Worm (Caenorhabditis elegans): Measurements from ENCODE around the gene ergi-1.

ergi-1 gene

DNA sequence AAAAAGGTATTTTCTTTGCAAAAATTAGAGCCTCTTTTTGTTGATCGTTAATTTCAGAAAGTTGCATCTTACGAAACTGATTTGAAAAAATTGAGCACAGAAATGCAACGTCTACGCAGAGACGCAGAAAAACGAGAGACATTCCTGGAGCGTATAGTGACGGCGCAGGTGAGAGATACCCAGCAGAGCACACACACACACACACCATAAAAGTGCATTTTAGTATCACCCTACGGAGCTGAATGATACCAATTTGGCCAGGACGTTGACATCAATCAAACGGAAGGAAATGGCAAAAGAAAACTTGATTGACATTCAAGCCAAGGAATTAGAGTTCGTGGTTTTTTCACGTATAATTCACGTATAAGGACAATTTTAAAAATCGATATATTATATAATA is 20.6 kb downstream of the ergi-1 start (continued):
- no peak for TF ChIP-seq pha-4 (GFP tag; IDR thresholded peaks at IDR 0.05)
- TF ChIP-seq pha-4 (tag; optimal IDR thresholded peaks at IDR 0.05): no peak
- TF ChIP-seq gei-8 (GFP tag; optimal IDR thresholded peaks at IDR 0.05): no peak
- TF ChIP-seq lsy-2 (tag; optimal IDR thresholded peaks at IDR 0.05): peak in 1 of 2 experiments; percentile 18
- TF ChIP-seq snpc-1.2 (GFP tag; IDR thresholded peaks at IDR 0.05): no peak
- TF ChIP-seq lin-1 (GFP tag; IDR thresholded peaks at IDR 0.05): peak; percentile 69; the same call in 1 of the 2 replicates
- no peak for TF ChIP-seq cey-2 (tag; optimal IDR thresholded peaks at IDR 0.05; ENCODE audit: borderline replicate concordance, insufficient read depth)
- no peak for TF ChIP-seq vab-7 (GFP tag; IDR thresholded peaks at IDR 0.05)
- TF ChIP-seq nhr-11 (tag; optimal IDR thresholded peaks at IDR 0.05): no peak
- TF ChIP-seq ceh-44 (GFP tag; IDR thresholded peaks at IDR 0.05): no peak
- TF ChIP-seq aha-1 (tag): peak; percentile 86
- no peak for TF ChIP-seq nhr-111 (GFP tag; optimal IDR thresholded peaks at IDR 0.05)
- no peak for TF ChIP-seq tra-1 (GFP tag; IDR thresholded peaks at IDR 0.05)
- no peak for TF ChIP-seq ama-1 (optimal IDR thresholded peaks at IDR 0.05)
- peak; percentile 24 for TF ChIP-seq hlh-30 (tag; optimal IDR thresholded peaks at IDR 0.05; ENCODE audit: insufficient read depth)
- TF ChIP-seq pqm-1 (tag; optimal IDR thresholded peaks at IDR 0.05): peak; percentile 80
- TF ChIP-seq daf-12 (tag; optimal IDR thresholded peaks at IDR 0.05): no peak
- TF ChIP-seq skn-1 (tag; optimal IDR thresholded peaks at IDR 0.05): no peak
- TF ChIP-seq F49E8.2 (tag; optimal IDR thresholded peaks at IDR 0.05; ENCODE audit: borderline replicate concordance): no peak

DNA sequence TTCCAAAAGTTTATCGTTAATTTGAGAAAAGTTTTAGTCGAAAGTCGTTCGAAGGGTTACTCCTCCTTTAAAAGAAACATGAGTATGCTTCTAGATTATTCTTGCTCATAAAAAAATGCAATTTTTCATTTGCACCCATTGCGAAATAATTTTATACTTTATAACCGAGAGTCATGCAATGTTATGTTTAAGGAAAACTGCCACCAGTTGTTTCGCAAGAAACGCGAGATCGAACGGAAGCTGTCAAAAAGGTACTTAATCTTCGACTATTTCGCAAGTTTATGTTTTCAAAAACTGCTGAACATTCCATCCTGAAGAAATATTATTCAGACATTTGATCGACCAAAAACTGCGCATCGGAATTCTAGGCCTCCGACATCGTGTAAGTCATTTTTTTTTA is 21.2 kb downstream of the ergi-1 start:
- TF ChIP-seq nhr-11 (tag; optimal IDR thresholded peaks at IDR 0.05): peak; percentile 1
- no peak for TF ChIP-seq nhr-42 (GFP tag; IDR thresholded peaks at IDR 0.05)
- no peak for TF ChIP-seq zfp-3 (GFP tag; conservative IDR thresholded peaks at IDR 0.05)
- no peak for TF ChIP-seq nhr-10 (tag; optimal IDR thresholded peaks at IDR 0.05)

DNA sequence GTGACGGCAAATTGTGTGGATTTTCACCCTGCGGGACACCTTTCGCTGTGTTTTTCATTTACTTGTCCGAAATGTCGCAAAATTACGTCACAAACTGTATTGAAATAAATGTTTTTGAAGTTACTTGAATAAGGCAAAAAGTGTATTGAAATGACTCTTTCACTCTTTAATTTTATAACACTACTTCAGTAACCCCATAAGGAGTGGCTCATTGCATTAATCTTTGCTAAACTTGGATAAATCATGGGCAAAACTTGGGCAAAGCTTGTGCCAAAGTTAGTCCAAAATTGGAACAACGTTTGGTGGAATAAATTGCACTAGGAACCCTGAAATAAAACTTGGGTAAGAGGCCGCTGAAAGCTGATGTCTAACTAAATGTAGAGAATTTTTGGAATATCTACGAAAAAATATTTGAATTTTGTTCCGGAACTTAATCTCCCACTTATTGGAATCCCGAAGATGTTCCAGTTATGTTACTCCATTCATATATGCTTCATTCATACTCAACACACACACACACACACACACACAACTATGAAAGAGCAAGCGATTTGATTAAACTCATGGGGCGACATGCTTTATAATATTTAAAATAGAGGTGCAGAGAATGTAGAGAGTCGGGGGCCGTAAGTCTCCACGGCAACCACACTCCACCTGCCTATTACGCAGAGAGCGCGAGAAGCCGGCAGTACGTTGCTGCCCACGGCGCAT is 22.4 kb downstream of the ergi-1 start, which contains the start of gene Y102A11A.9:
Gene Y102A11A.9, plus strand, starts transcription at position 661 of the 711 bp plus-strand sequence.
- TF ChIP-seq aha-1 (tag) (peak; percentile 29), zip-11 (GFP tag; IDR thresholded peaks at IDR 0.05) (no peak)

DNA sequence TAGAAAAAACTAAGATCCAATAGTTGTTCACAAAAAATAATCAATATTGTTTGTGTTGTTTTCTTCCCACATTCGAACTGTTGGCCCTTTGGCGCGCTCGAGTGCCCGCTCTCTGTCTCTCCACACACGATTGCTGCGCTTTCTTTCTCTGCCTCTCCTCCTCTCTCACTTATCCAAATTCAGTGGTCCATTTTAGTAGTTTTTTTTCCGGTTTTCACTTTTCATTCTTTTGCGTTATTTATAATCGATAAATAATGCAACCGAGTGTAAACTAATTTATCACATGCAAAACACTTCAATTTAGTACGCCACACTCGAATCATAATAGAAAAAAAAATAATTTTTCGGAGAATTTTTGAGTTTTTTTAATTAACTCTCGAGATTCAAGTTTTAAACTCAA is 34.6 kb downstream of the ergi-1 start:
- TF ChIP-seq lim-7 (GFP tag; IDR thresholded peaks at IDR 0.05) (no peak), nhr-77 (tag; optimal IDR thresholded peaks at IDR 0.05) (no peak), daf-8 (GFP tag; IDR thresholded peaks at IDR 0.05) (no peak), ces-1 (GFP tag; optimal IDR thresholded peaks at IDR 0.05) (no peak), zfp-3 (GFP tag; conservative IDR thresholded peaks at IDR 0.05) (no peak), aha-1 (tag) (peak; percentile 72), ceh-28 (tag; optimal IDR thresholded peaks at IDR 0.05) (no peak), ZK546.5 (tag; optimal IDR thresholded peaks at IDR 0.05) (no peak), duxl-1 (tag; optimal IDR thresholded peaks at IDR 0.05; ENCODE audit: poor library complexity) (peak; percentile 91), nhr-6 (tag; optimal IDR thresholded peaks at IDR 0.05) (no peak), unc-62 (GFP tag; optimal IDR thresholded peaks at IDR 0.05 in 1 of 2) (peak in 1 of 2 experiments; percentile 78), unc-62 (tag; optimal IDR thresholded peaks at IDR 0.05) (no peak), set-16 (GFP tag; IDR thresholded peaks at IDR 0.05) (no peak), nhr-25 (tag; optimal IDR thresholded peaks at IDR 0.05; ENCODE audit: borderline replicate concordance, insufficient read depth) (no peak)
